Worm (Caenorhabditis elegans): ENCODE results near the gene cwp-2.
A peak's percentile ranks its signal among the peaks of the same experiment; 100 is the strongest.

ce11 chrV:4810653-4811052, 31.8 kb downstream of the cwp-2 start:
- TF ChIP-seq ama-1 (optimal IDR thresholded peaks at IDR 0.05) (no peak), pes-1 (GFP tag; IDR thresholded peaks at IDR 0.05) (no peak), sea-1 (GFP tag; conservative IDR thresholded peaks at IDR 0.05) (no peak), tbx-37 (GFP tag; conservative IDR thresholded peaks at IDR 0.05) (no peak), flt-1 (GFP tag; IDR thresholded peaks at IDR 0.05) (no peak), ets-7 (tag; optimal IDR thresholded peaks at IDR 0.05) (no peak), ceh-13 (GFP tag; optimal IDR thresholded peaks at IDR 0.05) (no peak), hmg-4 (GFP tag; optimal IDR thresholded peaks at IDR 0.05) (peak; percentile 54), ceh-36 (tag; optimal IDR thresholded peaks at IDR 0.05) (no peak), B0310.2 (tag; optimal IDR thresholded peaks at IDR 0.05) (no peak), F13C5.2 (tag; optimal IDR thresholded peaks at IDR 0.05) (no peak), tra-4 (tag; optimal IDR thresholded peaks at IDR 0.05) (no peak)

Data from whole organism, early embryonic.